Fruit fly (Drosophila melanogaster): ENCODE data around the gene Ube4A.
A peak's percentile ranks its signal among the peaks of the same experiment; 100 is the strongest.

The Ube4A gene

dm6 chr2L:6647103-6647711 lies 11.1 kb upstream of the Ube4A start (continued):
- peak; percentile 98 for TF ChIP-seq CG9609 (GFP tag; optimal IDR thresholded peaks at IDR 0.05)
- TF ChIP-seq scrt (GFP tag; optimal IDR thresholded peaks at IDR 0.05), result peak; percentile 89
- peak; percentile 98 for TF ChIP-seq CG6813 (GFP tag; optimal IDR thresholded peaks at IDR 0.05)
- TF ChIP-seq peb (GFP tag; IDR thresholded peaks at IDR 0.05), result peak; percentile 94
- peak; percentile 92 for TF ChIP-seq CG8765 (GFP tag; IDR thresholded peaks at IDR 0.05)
- TF ChIP-seq pfk (GFP tag; optimal IDR thresholded peaks at IDR 0.05), result peak; percentile 52
- peak; percentile 95 for TF ChIP-seq CG10565 (GFP tag; optimal IDR thresholded peaks at IDR 0.05)
- peak; percentile 94 for TF ChIP-seq Neu2 (GFP tag; optimal IDR thresholded peaks at IDR 0.05; ENCODE audit: borderline replicate concordance)
- TF ChIP-seq aop (GFP tag; IDR thresholded peaks at IDR 0.05), result peak; percentile 86
- TF ChIP-seq pita (GFP tag; optimal IDR thresholded peaks at IDR 0.05), result no peak
- peak; percentile 97 for TF ChIP-seq ara (GFP tag; IDR thresholded peaks at IDR 0.05)
- TF ChIP-seq H15 (GFP tag; IDR thresholded peaks at IDR 0.05), result peak; percentile 97
- peak; percentile 98 for TF ChIP-seq CG6254 (GFP tag; optimal IDR thresholded peaks at IDR 0.05)
- TF ChIP-seq CG9727 (GFP tag; optimal IDR thresholded peaks at IDR 0.05), result peak; percentile 98
- TF ChIP-seq br (optimal IDR thresholded peaks at IDR 0.05), result no peak
- peak; percentile 92 for TF ChIP-seq CG9932 (GFP tag; IDR thresholded peaks at IDR 0.05)
- peak; percentile 96 for TF ChIP-seq sens-2 (GFP tag; IDR thresholded peaks at IDR 0.05)
- peak; percentile 96 for TF ChIP-seq vfl (GFP tag; optimal IDR thresholded peaks at IDR 0.05)
- TF ChIP-seq Atf3 (GFP tag; optimal IDR thresholded peaks at IDR 0.05), result peak; percentile 97
- TF ChIP-seq Bteb2 (GFP tag; optimal IDR thresholded peaks at IDR 0.05), result peak; percentile 98
- peak; percentile 98 for TF ChIP-seq bcd (GFP tag; optimal IDR thresholded peaks at IDR 0.05)
- peak; percentile 96 for TF ChIP-seq CG10959 (GFP tag; IDR thresholded peaks at IDR 0.05)
- peak; percentile 97 for TF ChIP-seq Spps (tag; optimal IDR thresholded peaks at IDR 0.05)
- peak; percentile 98 for TF ChIP-seq maf-S (GFP tag; optimal IDR thresholded peaks at IDR 0.05)
- TF ChIP-seq CG15011 (GFP tag; optimal IDR thresholded peaks at IDR 0.05), result peak; percentile 96
- peak; percentile 91 for TF ChIP-seq CG31365 (tag; optimal IDR thresholded peaks at IDR 0.05)
- peak; percentile 90 for TF ChIP-seq CG6175 (GFP tag; IDR thresholded peaks at IDR 0.05)
- TF ChIP-seq Eip74EF (GFP tag; optimal IDR thresholded peaks at IDR 0.05), result peak in 1 of 2 experiments; percentile 99
- TF ChIP-seq CG15479 (GFP tag; optimal IDR thresholded peaks at IDR 0.05), result peak; percentile 89
- peak; percentile 96 for TF ChIP-seq CG33557 (GFP tag; optimal IDR thresholded peaks at IDR 0.05)
- TF ChIP-seq bbx (GFP tag; IDR thresholded peaks at IDR 0.05; ENCODE audit: partially characterized antibody), result peak; percentile 42; the same call in 1 of the 2 replicates
- TF ChIP-seq bsh (GFP tag; optimal IDR thresholded peaks at IDR 0.05), result peak; percentile 92 to 99
- TF ChIP-seq CG12071 (GFP tag; optimal IDR thresholded peaks at IDR 0.05), result peak; percentile 98
- TF ChIP-seq CG10321 (GFP tag; IDR thresholded peaks at IDR 0.05), result peak; percentile 82
- peak; percentile 65 for TF ChIP-seq Elba2 (GFP tag; optimal IDR thresholded peaks at IDR 0.05)
- TF ChIP-seq rib (GFP tag; IDR thresholded peaks at IDR 0.05), result peak; percentile 93
- peak; percentile 98 for TF ChIP-seq Sox100B (GFP tag; optimal IDR thresholded peaks at IDR 0.05)
- TF ChIP-seq pb (GFP tag; optimal IDR thresholded peaks at IDR 0.05), result peak; percentile 98
- peak; percentile 89 for TF ChIP-seq cg (GFP tag; optimal IDR thresholded peaks at IDR 0.05)
- peak; percentile 94 for TF ChIP-seq CG11093 (GFP tag; IDR thresholded peaks at IDR 0.05)
- no peak; the same call in 1 of the 2 replicates for TF ChIP-seq Doc2 (GFP tag; IDR thresholded peaks at IDR 0.05)
- TF ChIP-seq CG7372 (GFP tag; IDR thresholded peaks at IDR 0.05), result peak; percentile 96
- peak; percentile 95 for TF ChIP-seq CG1792 (GFP tag; optimal IDR thresholded peaks at IDR 0.05)
- peak; percentile 98 for TF ChIP-seq CG10462 (GFP tag; optimal IDR thresholded peaks at IDR 0.05)
- peak; percentile 98 for TF ChIP-seq ranshi (GFP tag; IDR thresholded peaks at IDR 0.05)
- peak; percentile 98 for TF ChIP-seq CG14441 (GFP tag; IDR thresholded peaks at IDR 0.05)
- TF ChIP-seq CG4360 (GFP tag; IDR thresholded peaks at IDR 0.05), result peak; percentile 80
- TF ChIP-seq Hsf (GFP tag; optimal IDR thresholded peaks at IDR 0.05), result peak; percentile 99
- peak; percentile 98 for TF ChIP-seq Mad (GFP tag; optimal IDR thresholded peaks at IDR 0.05)
- no peak for TF ChIP-seq Doc3 (GFP tag; IDR thresholded peaks at IDR 0.05; ENCODE audit: partially characterized antibody)
